Fruit fly (Drosophila melanogaster): ENCODE results near the gene DZIP1.

DNA sequence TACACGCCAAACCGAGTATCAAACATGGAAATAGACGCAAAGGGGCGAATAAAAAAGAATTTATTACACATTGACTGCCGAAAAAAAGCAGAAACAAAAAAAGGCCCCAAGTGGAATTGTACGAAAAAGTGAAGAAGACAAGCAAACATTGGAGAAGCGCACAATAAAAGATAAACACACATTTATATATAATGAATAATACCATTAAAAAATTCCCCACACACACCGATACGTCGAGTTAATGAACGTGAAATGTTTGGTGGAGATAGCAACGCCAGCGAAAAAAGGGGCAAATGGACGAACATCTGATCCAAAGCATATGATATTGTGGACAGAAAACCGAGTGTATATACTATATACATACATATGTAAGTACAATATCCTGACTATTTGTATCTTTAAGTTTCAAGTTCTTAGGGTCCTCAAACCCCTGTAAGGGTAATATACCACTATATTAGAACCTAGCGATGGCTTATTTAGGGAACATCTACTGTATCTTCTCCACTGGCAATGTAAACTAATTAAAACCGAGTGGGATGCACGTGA lies 49.8 kb downstream of the DZIP1 start:
- no peak for TF ChIP-seq CG34367 (tag; optimal IDR thresholded peaks at IDR 0.05)
- TF ChIP-seq CG12605 (GFP tag; IDR thresholded peaks at IDR 0.05), result no peak
- TF ChIP-seq CG15710 (tag; optimal IDR thresholded peaks at IDR 0.05), result no peak
- TF ChIP-seq CG8159 (tag; optimal IDR thresholded peaks at IDR 0.05), result no peak
- TF ChIP-seq CG17806 (tag; optimal IDR thresholded peaks at IDR 0.05), result no peak
- no peak for TF ChIP-seq gl (tag; optimal IDR thresholded peaks at IDR 0.05)
- TF ChIP-seq D1 (tag; optimal IDR thresholded peaks at IDR 0.05), result no peak
- no peak for TF ChIP-seq CG4496 (GFP tag; IDR thresholded peaks at IDR 0.05)
- TF ChIP-seq fd96Ca (GFP tag; IDR thresholded peaks at IDR 0.05), result no peak
- TF ChIP-seq Snoo (tag; optimal IDR thresholded peaks at IDR 0.05), result no peak
